Worm (Caenorhabditis elegans) whole organism, young adult: ENCODE data around the gene C05C8.1.

Experiments
- B0019.2 ChIP-seq: fragments of 200-800 bp; sonication (Bioruptor generic); conservative IDR thresholded peaks from 2 replicates; pipeline ENCODE4 v1.3.6; 2022; ENCODE audit warnings: missing genetic modification reagents, missing genetic modification characterization, missing compliant biosample characterization
- B0336.3 ChIP-seq: fragments of 200-800 bp; sonication (Bioruptor generic); IDR thresholded peaks from 2 replicates; pipeline ENCODE4 v1.3.6; 2022; ENCODE audit warnings: missing genetic modification characterization, missing compliant biosample characterization
- C17E4.6 ChIP-seq: fragments of 200-800 bp; sonication (Bioruptor generic); IDR thresholded peaks from 2 replicates; pipeline ENCODE4 v1.3.6; 2022; ENCODE audit warnings: missing genetic modification reagents, missing genetic modification characterization, missing compliant biosample characterization
- D2030.7 ChIP-seq: fragments of 200-800 bp; sonication (Bioruptor generic); IDR thresholded peaks from 2 replicates; pipeline ENCODE4 v1.3.6; 2022; ENCODE audit warnings: missing genetic modification reagents, missing genetic modification characterization, missing compliant biosample characterization
- F10E7.11 ChIP-seq: sonication (generic microtip); optimal IDR thresholded peaks from 2 replicates; lab custom pipeline; 2017; ENCODE audit warnings: mild to moderate bottlenecking, missing genetic modification characterization, moderate library complexity, missing compliant biosample characterization
- F23B12.7 ChIP-seq: sonication (generic microtip); optimal IDR thresholded peaks from 2 replicates; lab custom pipeline; 2017; ENCODE audit warnings: missing genetic modification characterization, mild to moderate bottlenecking, missing compliant biosample characterization, antibody characterized with exemption, moderate library complexity; ENCODE audit not compliant: insufficient read depth
- F57A8.1 ChIP-seq: fragments of 200-800 bp; sonication (Bioruptor generic); optimal IDR thresholded peaks from 2 replicates; lab custom pipeline; 2018; ENCODE audit warnings: mild to moderate bottlenecking, missing genetic modification characterization, moderate library complexity, missing compliant biosample characterization
- K11D2.4 ChIP-seq: fragments of 200-800 bp; sonication (Bioruptor generic); IDR thresholded peaks from 2 replicates; pipeline ENCODE4 v1.3.6; 2022; ENCODE audit warnings: missing genetic modification reagents, missing genetic modification characterization, missing compliant biosample characterization
- K12H6.12 ChIP-seq: fragments of 200-800 bp; sonication (Bioruptor generic); optimal IDR thresholded peaks from 2 replicates; lab custom pipeline; 2018; ENCODE audit warnings: mild to moderate bottlenecking, missing genetic modification characterization, missing compliant biosample characterization
- Y53F4B.3 ChIP-seq: fragments of 200-800 bp; sonication (Bioruptor generic); IDR thresholded peaks from 2 replicates; pipeline ENCODE4 v1.3.6; 2022; ENCODE audit warnings: missing genetic modification reagents, missing genetic modification characterization, missing compliant biosample characterization
- ZK185.1 ChIP-seq: sonication (generic microtip); optimal IDR thresholded peaks from 2 replicates; lab custom pipeline; 2016; ENCODE audit warnings: mild to moderate bottlenecking, missing genetic modification characterization, missing compliant biosample characterization; ENCODE audit not compliant: poor library complexity, severe bottlenecking
- ama-1 ChIP-seq, 3 experiments: fragments of 150-350 bp in 1 of 3; sonication (generic microtip) in 2 of 3; optimal IDR thresholded peaks; 2 replicates each; lab custom pipeline; 2014 to 2018; ENCODE audit warnings: missing biosample characterization in 2 of 3, missing genetic modification characterization in 2 of 3, missing genetic modification reagents in 2 of 3
- bed-2 ChIP-seq: fragments of 200-800 bp; sonication (Bioruptor generic); IDR thresholded peaks from 2 replicates; pipeline ENCODE4 v1.3.6; 2022; ENCODE audit warnings: missing genetic modification reagents, missing genetic modification characterization, missing compliant biosample characterization
- cebp-1 ChIP-seq, 2 experiments: fragments of 200-800 bp in 1 of 2; sonication (Bioruptor generic) in 1 of 2; sonication (generic microtip) in 1 of 2; IDR thresholded peaks in 1 of 2; optimal IDR thresholded peaks in 1 of 2; 2 replicates each; pipeline versions ENCODE4 v1.3.6 to Lab custom; 2017 to 2022; ENCODE audit warnings: missing compliant biosample characterization in 2 of 2, missing genetic modification characterization in 2 of 2, mild to moderate bottlenecking in 1 of 2, missing genetic modification reagents in 1 of 2, moderate library complexity in 1 of 2
- cebp-2 ChIP-seq: fragments of 200-800 bp; sonication (Bioruptor generic); IDR thresholded peaks from 2 replicates; pipeline ENCODE4 v1.3.6; 2022; ENCODE audit warnings: missing genetic modification characterization, missing compliant biosample characterization
- ceh-58 ChIP-seq: fragments of 200-800 bp; sonication (Bioruptor generic); IDR thresholded peaks from 2 replicates; pipeline ENCODE4 v1.3.6; 2022; ENCODE audit warnings: missing genetic modification characterization, missing compliant biosample characterization
- chd-7 ChIP-seq: sonication (generic microtip); optimal IDR thresholded peaks from 2 replicates; lab custom pipeline; 2016; ENCODE audit warnings: mild to moderate bottlenecking, missing genetic modification characterization, moderate library complexity, missing compliant biosample characterization
- dpff-1 ChIP-seq: sonication (generic microtip); optimal IDR thresholded peaks from 2 replicates; lab custom pipeline; 2017; ENCODE audit warnings: mild to moderate bottlenecking, missing genetic modification characterization, missing compliant biosample characterization
- efl-1 ChIP-seq: fragments of 150-350 bp; optimal IDR thresholded peaks from 2 replicates; lab custom pipeline; 2014; ENCODE audit warnings: missing biosample characterization, missing genetic modification reagents, missing genetic modification characterization
- egl-44 ChIP-seq: fragments of 200-800 bp; sonication (Bioruptor generic); IDR thresholded peaks from 2 replicates; pipeline ENCODE4 v1.3.6; 2022; ENCODE audit warnings: missing genetic modification reagents, missing genetic modification characterization, missing compliant biosample characterization
- let-607 ChIP-seq, 2 experiments: fragments of 200-800 bp in 1 of 2; sonication (Bioruptor generic) in 1 of 2; sonication (generic microtip) in 1 of 2; optimal IDR thresholded peaks; 2 replicates each; lab custom pipeline; 2016 to 2018; ENCODE audit warnings: mild to moderate bottlenecking in 2 of 2, missing compliant biosample characterization in 2 of 2, missing genetic modification characterization in 2 of 2, moderate library complexity in 2 of 2, missing genotype in 1 of 2
- lin-35 ChIP-seq, 3 experiments: fragments of 150-350 bp in 2 of 3; sonication (generic microtip) in 1 of 3; optimal IDR thresholded peaks; 2 replicates each; lab custom pipeline; 2014 to 2018; ENCODE audit warnings: missing biosample characterization in 3 of 3, missing genetic modification characterization in 3 of 3, missing genetic modification reagents in 3 of 3
- lir-1 ChIP-seq: fragments of 200-800 bp; sonication (Bioruptor generic); conservative IDR thresholded peaks from 2 replicates; pipeline ENCODE4 v1.3.6; 2022; ENCODE audit warnings: missing genetic modification reagents, missing genetic modification characterization, missing compliant biosample characterization
- madf-6 ChIP-seq: fragments of 200-800 bp; sonication (Bioruptor generic); IDR thresholded peaks from 2 replicates; pipeline ENCODE4 v1.3.6; 2022; ENCODE audit warnings: missing genetic modification reagents, missing genetic modification characterization, missing compliant biosample characterization
- madf-8 ChIP-seq: fragments of 200-800 bp; sonication (Bioruptor generic); conservative IDR thresholded peaks from 2 replicates; pipeline ENCODE4 v1.3.6; 2022; ENCODE audit warnings: missing genetic modification reagents, missing genetic modification characterization, missing compliant biosample characterization
- mcd-1 ChIP-seq: fragments of 200-800 bp; sonication (Bioruptor generic); IDR thresholded peaks from 2 replicates; pipeline ENCODE4 v1.3.6; 2022; ENCODE audit warnings: missing genetic modification reagents, missing genetic modification characterization, missing compliant biosample characterization
- nfya-2 ChIP-seq: fragments of 200-800 bp; sonication (Bioruptor generic); IDR thresholded peaks from 2 replicates; pipeline ENCODE4 v1.3.6; 2022; ENCODE audit warnings: missing genetic modification reagents, missing genetic modification characterization, missing compliant biosample characterization
- nhr-179 ChIP-seq: sonication (generic microtip); optimal IDR thresholded peaks from 2 replicates; lab custom pipeline; 2016; ENCODE audit warnings: mild to moderate bottlenecking, missing genetic modification characterization, missing compliant biosample characterization
- nhr-27 ChIP-seq: fragments of 200-800 bp; sonication (Bioruptor generic); optimal IDR thresholded peaks from 2 replicates; lab custom pipeline; 2018; ENCODE audit warnings: mild to moderate bottlenecking, missing genetic modification characterization, moderate library complexity, missing compliant biosample characterization
- nhr-90 ChIP-seq: sonication (generic microtip); optimal IDR thresholded peaks from 2 replicates; lab custom pipeline; 2016; ENCODE audit warnings: missing genotype, mild to moderate bottlenecking, missing genetic modification characterization, missing compliant biosample characterization
- rcor-1 ChIP-seq: fragments of 200-800 bp; sonication (Bioruptor generic); IDR thresholded peaks from 2 replicates; pipeline ENCODE4 v1.3.6; 2022; ENCODE audit warnings: missing genetic modification reagents, missing genetic modification characterization, missing compliant biosample characterization
- snpc-1.1 ChIP-seq: sonication (generic microtip); optimal IDR thresholded peaks from 2 replicates; lab custom pipeline; 2017; ENCODE audit warnings: missing genetic modification characterization, mild to moderate bottlenecking, missing compliant biosample characterization, antibody characterized with exemption, moderate library complexity, missing genotype, missing genetic modification reagents; ENCODE audit not compliant: insufficient read depth
- snpc-3.4 ChIP-seq: sonication (generic microtip); optimal IDR thresholded peaks from 2 replicates; lab custom pipeline; 2017; ENCODE audit warnings: missing genetic modification characterization, mild to moderate bottlenecking, missing compliant biosample characterization, antibody characterized with exemption, moderate library complexity, missing genotype, missing genetic modification reagents
- tbp1 ChIP-seq: fragments of 200-800 bp; sonication (Bioruptor generic); optimal IDR thresholded peaks from 2 replicates; lab custom pipeline; 2018; ENCODE audit warnings: mild to moderate bottlenecking, missing genetic modification characterization, missing compliant biosample characterization
- unc-130 ChIP-seq: sonication (generic microtip); optimal IDR thresholded peaks from 2 replicates; lab custom pipeline; 2016; ENCODE audit warnings: missing genetic modification reagents, missing genetic modification characterization, missing compliant biosample characterization
- unc-62 ChIP-seq: fragments of 150-350 bp; optimal IDR thresholded peaks from 2 replicates; lab custom pipeline; 2014; ENCODE audit warnings: missing biosample characterization, missing genetic modification reagents, missing genetic modification characterization
- zfh-2 ChIP-seq: fragments of 200-800 bp; sonication (Bioruptor generic); conservative IDR thresholded peaks from 2 replicates; pipeline ENCODE4 v1.3.6; 2022; ENCODE audit warnings: missing genetic modification reagents, missing genetic modification characterization, missing compliant biosample characterization
- zim-3 ChIP-seq: sonication (generic microtip); optimal IDR thresholded peaks from 2 replicates; lab custom pipeline; 2017; ENCODE audit warnings: mild to moderate bottlenecking, missing genetic modification characterization, moderate library complexity, missing compliant biosample characterization
- ztf-26 ChIP-seq: sonication (generic microtip); optimal IDR thresholded peaks from 2 replicates; lab custom pipeline; 2017; ENCODE audit warnings: missing genetic modification characterization, missing compliant biosample characterization

The C05C8.1 gene

ce11 chrV:7223152-7223551, 16.4 kb upstream of the C05C8.1 start, which contains the start of gene C13F10.7 (continued):
- TF ChIP-seq F57A8.1, result no peak

- TF ChIP-seq zfh-2 (0 out of 2 replicates have a peak, but pooled peaks have one; percentile 15), B0019.2 (no peak), rcor-1 (GFP tag; lab: Robert Waterston, UW) (0 out of 2 replicates have a peak, but pooled peaks have one; percentile 17), D2030.7 (GFP tag; lab: Robert Waterston, UW) (no peak), cebp-1 (GFP tag; IDR thresholded peaks at IDR 0.05; lab: Robert Waterston, UW) (no peak), cebp-1 (tag; optimal IDR thresholded peaks at IDR 0.05; lab: Kevin White, UChicago) (peak; percentile 39)
These were observed 15.6 kb upstream of the C05C8.1 start, which contains the start of gene C13F10.1 for ce11 chrV:7223941-7224340. TSS of gene C13F10.1 (plus strand) at chrV:7224078.

- no peak for TF ChIP-seq ceh-58 (GFP tag; lab: Robert Waterston, UW)
- no peak for TF ChIP-seq madf-8
- no peak for TF ChIP-seq K12H6.12 (tag; lab: Kevin White, UChicago)
- no peak for TF ChIP-seq lin-35 (GFP tag; optimal IDR thresholded peaks at IDR 0.05; lab: Kevin White, UChicago)
- TF ChIP-seq lir-1 (GFP tag; lab: Robert Waterston, UW), result no peak
- TF ChIP-seq nhr-179 (tag; lab: Kevin White, UChicago), result no peak
- no peak for TF ChIP-seq D2030.7 (GFP tag; lab: Robert Waterston, UW)
- TF ChIP-seq egl-44 (GFP tag; lab: Robert Waterston, UW), result no peak
- no peak for TF ChIP-seq nhr-90 (tag; lab: Kevin White, UChicago)
- TF ChIP-seq zim-3 (tag; lab: Kevin White, UChicago), result no peak
- TF ChIP-seq unc-62 (GFP tag; lab: Kevin White, UChicago), result no peak
- no peak for TF ChIP-seq ama-1 (optimal IDR thresholded peaks at IDR 0.05; lab: Kevin White, UChicago)
- no peak for TF ChIP-seq ama-1 (GFP tag; optimal IDR thresholded peaks at IDR 0.05; lab: Kevin White, UChicago)
- TF ChIP-seq snpc-3.4 (tag; lab: Kevin White, UChicago), result no peak
- no peak for TF ChIP-seq tbp1 (GFP tag; lab: Kevin White, UChicago)
- TF ChIP-seq ZK185.1 (tag; lab: Kevin White, UChicago), result no peak
- TF ChIP-seq chd-7, result no peak
These were observed 15.2 kb upstream of the C05C8.1 start for ce11 chrV:7224353-7224752.

- TF ChIP-seq tbp1 (GFP tag; lab: Kevin White, UChicago) (no peak), bed-2 (GFP tag; lab: Robert Waterston, UW) (no peak), snpc-1.1 (tag; lab: Kevin White, UChicago) (no peak), mcd-1 (GFP tag; lab: Robert Waterston, UW) (no peak), nfya-2 (GFP tag; lab: Robert Waterston, UW) (no peak), efl-1 (GFP tag; lab: Kevin White, UChicago) (no peak), F23B12.7 (tag; lab: Kevin White, UChicago) (no peak), cebp-1 (GFP tag; IDR thresholded peaks at IDR 0.05; lab: Robert Waterston, UW) (no peak), cebp-1 (tag; optimal IDR thresholded peaks at IDR 0.05; lab: Kevin White, UChicago) (no peak), B0336.3 (GFP tag; lab: Robert Waterston, UW) (no peak), Y53F4B.3 (GFP tag; lab: Robert Waterston, UW) (no peak), let-607 (tag; optimal IDR thresholded peaks at IDR 0.05; lab: Kevin White, UChicago) (no peak), K11D2.4 (GFP tag; lab: Robert Waterston, UW) (no peak), dpff-1 (tag; lab: Kevin White, UChicago) (no peak), unc-130 (GFP tag; lab: Kevin White, UChicago) (no peak), madf-6 (no peak), cebp-2 (GFP tag; lab: Robert Waterston, UW) (no peak), C17E4.6 (GFP tag; lab: Robert Waterston, UW) (no peak), nhr-27 (tag; lab: Kevin White, UChicago) (no peak), F10E7.11 (tag; lab: Kevin White, UChicago) (no peak), ztf-26 (tag; lab: Kevin White, UChicago) (no peak)
These were observed 14.6 kb upstream of the C05C8.1 start, which contains the start of gene fkb-3 for ce11 chrV:7224947-7225346. TSS of gene fkb-3 (plus strand) at chrV:7225223.
